Fruit fly (Drosophila melanogaster): ENCODE data around the gene Lcp65Ag2.

DNA sequence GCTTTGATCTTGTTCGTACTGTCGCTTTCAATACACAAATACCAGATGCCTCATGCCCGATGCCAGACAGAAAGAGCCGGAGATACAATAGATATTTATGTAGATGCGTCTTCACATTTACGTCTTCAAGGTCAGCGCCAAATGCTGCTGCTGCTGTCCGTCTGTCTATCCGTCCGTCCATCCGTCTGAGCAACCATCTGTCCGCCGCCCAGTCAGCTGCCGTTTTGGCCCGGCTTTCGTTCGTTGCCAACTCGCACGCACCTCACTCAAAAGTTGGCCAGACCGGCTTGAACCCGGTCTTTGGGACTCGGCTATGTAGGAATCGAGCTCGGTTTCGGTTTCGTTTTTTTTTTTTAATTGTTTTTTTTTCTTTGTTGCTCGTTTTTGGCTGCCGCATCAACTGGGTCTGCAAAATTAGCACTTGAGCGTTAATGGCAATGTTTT lies 21.6 kb upstream of the Lcp65Ag2 start:
- TF ChIP-seq pan (optimal IDR thresholded peaks at IDR 0.05) (no peak), psq (optimal IDR thresholded peaks at IDR 0.05) (no peak)

Data from whole organism.